Fruit fly (Drosophila melanogaster) whole organism, embryonic: Measurements from ENCODE around the gene IKKepsilon.

Source experiments
- Asciz ChIP-seq: fragments of 200-800 bp; sonication (Bioruptor generic); optimal IDR thresholded peaks from 2 replicates; lab custom pipeline; 2017; ENCODE audit warnings: missing biosample characterization, mild to moderate bottlenecking, missing genetic modification characterization, missing genetic modification reagents
- CG10274 ChIP-seq: fragments of 200-800 bp; sonication (Bioruptor generic); optimal IDR thresholded peaks from 3 replicates; lab custom pipeline; 2017; ENCODE audit warnings: missing biosample characterization, mild to moderate bottlenecking, missing genetic modification characterization
- CG1233 ChIP-seq: fragments of 200-800 bp; sonication (Bioruptor generic); optimal IDR thresholded peaks from 4 replicates; lab custom pipeline; 2018; ENCODE audit warnings: missing biosample characterization, mild to moderate bottlenecking, missing genetic modification characterization
- CG12659 ChIP-seq: fragments of 200-800 bp; sonication (Bioruptor generic); optimal IDR thresholded peaks from 3 replicates; lab custom pipeline; 2017; ENCODE audit warnings: mild to moderate bottlenecking, missing biosample characterization, missing genetic modification reagents, missing genetic modification characterization
- CG13624 ChIP-seq: fragments of 200-800 bp; sonication (Bioruptor generic); optimal IDR thresholded peaks from 2 replicates; lab custom pipeline; 2016; ENCODE audit warnings: missing biosample characterization, missing genetic modification characterization
- CG13894 ChIP-seq: fragments of 200-800 bp; sonication (Bioruptor generic); optimal IDR thresholded peaks from 3 replicates; lab custom pipeline; 2018; ENCODE audit warnings: missing biosample characterization, mild to moderate bottlenecking, missing genetic modification characterization, moderate library complexity
- CG14050 ChIP-seq: fragments of 200-800 bp; sonication (Bioruptor generic); IDR thresholded peaks from 3 replicates; pipeline ENCODE4 v1.3.6; 2022; ENCODE audit warnings: missing biosample characterization, missing genetic modification characterization
- CG15479 ChIP-seq: fragments of 200-800 bp; sonication (Bioruptor generic); optimal IDR thresholded peaks from 3 replicates; lab custom pipeline; 2019; ENCODE audit warnings: missing biosample characterization, mild to moderate bottlenecking, missing genetic modification characterization, moderate library complexity
- CG16815 ChIP-seq: fragments of 200-800 bp; sonication (Bioruptor generic); optimal IDR thresholded peaks from 3 replicates; lab custom pipeline; 2017; ENCODE audit warnings: missing biosample characterization, mild to moderate bottlenecking, missing genetic modification characterization
- CG32767 ChIP-seq: fragments of 200-800 bp; sonication (Bioruptor generic); IDR thresholded peaks from 2 replicates; pipeline ENCODE4 v1.3.6; 2022; ENCODE audit warnings: missing biosample characterization, missing genetic modification characterization
- CG3847 ChIP-seq: fragments of 200-800 bp; sonication (Bioruptor generic); IDR thresholded peaks from 2 replicates; pipeline ENCODE4 v1.3.6; 2022; ENCODE audit warnings: missing biosample characterization, missing genetic modification characterization
- CG3995 ChIP-seq: fragments of 200-800 bp; sonication (Bioruptor generic); optimal IDR thresholded peaks from 3 replicates; lab custom pipeline; 2016; ENCODE audit warnings: missing biosample characterization, missing genetic modification characterization
- CG4328 ChIP-seq: fragments of 200-800 bp; sonication (Bioruptor generic); optimal IDR thresholded peaks from 3 replicates; lab custom pipeline; 2017; ENCODE audit warnings: missing biosample characterization, missing genetic modification reagents, missing genetic modification characterization
- CG43689 ChIP-seq: fragments of 200-800 bp; sonication (Bioruptor generic); IDR thresholded peaks from 2 replicates; pipeline ENCODE4 v1.3.6; 2022; ENCODE audit warnings: missing biosample characterization, missing genetic modification characterization
- CG4617 ChIP-seq: fragments of 200-800 bp; sonication (Bioruptor generic); optimal IDR thresholded peaks from 3 replicates; lab custom pipeline; 2016; ENCODE audit warnings: missing biosample characterization, missing genetic modification characterization, borderline replicate concordance
- CG4707 ChIP-seq: fragments of 200-800 bp; sonication (Bioruptor generic); optimal IDR thresholded peaks from 2 replicates; lab custom pipeline; 2018; ENCODE audit warnings: missing biosample characterization, mild to moderate bottlenecking, missing genetic modification characterization, moderate library complexity
- CG7839 ChIP-seq: fragments of 200-800 bp; sonication (Bioruptor generic); optimal IDR thresholded peaks from 3 replicates; lab custom pipeline; 2018; ENCODE audit warnings: missing biosample characterization, mild to moderate bottlenecking, missing genetic modification characterization, moderate library complexity
- CG7963 ChIP-seq: fragments of 200-800 bp; sonication (Bioruptor generic); IDR thresholded peaks from 3 replicates; pipeline ENCODE4 v1.3.6; 2022; ENCODE audit warnings: missing biosample characterization, missing genetic modification characterization; ENCODE audit not compliant: partially characterized antibody
- CG9215 ChIP-seq: fragments of 200-800 bp; sonication (Bioruptor generic); IDR thresholded peaks from 2 replicates; pipeline ENCODE4 v1.3.6; 2022; ENCODE audit warnings: missing biosample characterization, missing genetic modification characterization
- Dad ChIP-seq: fragments of 200-800 bp; sonication (Bioruptor generic); optimal IDR thresholded peaks from 3 replicates; lab custom pipeline; 2016; ENCODE audit warnings: missing biosample characterization, missing genetic modification characterization
- Deaf1 ChIP-seq: fragments of 200-800 bp; optimal IDR thresholded peaks from 3 replicates; lab custom pipeline; 2019; ENCODE audit warnings: missing biosample characterization, mild to moderate bottlenecking, missing genetic modification characterization, moderate library complexity
- Eip74EF ChIP-seq, 2 experiments: fragments of 200-800 bp in 1 of 2; fragments of >200 bp in 1 of 2; sonication (Bioruptor generic) in 1 of 2; optimal IDR thresholded peaks; 2 replicates each; lab custom pipeline; 2017 to 2019; ENCODE audit warnings: missing biosample characterization in 2 of 2, missing genetic modification characterization in 2 of 2, mild to moderate bottlenecking in 1 of 2, moderate library complexity in 1 of 2
- Elba2 ChIP-seq: fragments of 200-800 bp; sonication (Bioruptor generic); optimal IDR thresholded peaks from 3 replicates; lab custom pipeline; 2016; ENCODE audit warnings: missing biosample characterization, missing genetic modification characterization
- Fer3 ChIP-seq: fragments of 200-800 bp; sonication (Bioruptor generic); optimal IDR thresholded peaks from 2 replicates; lab custom pipeline; 2018; ENCODE audit warnings: missing biosample characterization, mild to moderate bottlenecking, missing genetic modification characterization, moderate library complexity
- Jarid2 ChIP-seq: fragments of 200-800 bp; sonication (Bioruptor generic); optimal IDR thresholded peaks from 3 replicates; lab custom pipeline; 2017; ENCODE audit warnings: mild to moderate bottlenecking, missing biosample characterization, missing genetic modification reagents, missing genetic modification characterization
- Lim3 ChIP-seq: fragments of 200-800 bp; sonication (Bioruptor generic); IDR thresholded peaks from 2 replicates; pipeline ENCODE4 v1.3.6; 2022; ENCODE audit warnings: missing biosample characterization, missing genetic modification characterization
- Pdp1 ChIP-seq, 2 experiments: fragments of 200-800 bp; sonication (Bioruptor generic); optimal IDR thresholded peaks; 3 replicates each; lab custom pipeline; 2016; ENCODE audit warnings: missing biosample characterization in 2 of 2, missing genetic modification characterization in 2 of 2, mild to moderate bottlenecking in 1 of 2, moderate library complexity in 1 of 2
- Rx ChIP-seq: fragments of 200-800 bp; sonication (Bioruptor generic); IDR thresholded peaks from 2 replicates; pipeline ENCODE4 v1.3.6; 2022; ENCODE audit warnings: missing biosample characterization, missing genetic modification characterization
- Six4 ChIP-seq: fragments of 200-800 bp; sonication (Bioruptor generic); optimal IDR thresholded peaks from 2 replicates; lab custom pipeline; 2016; ENCODE audit warnings: missing biosample characterization, missing genetic modification characterization
- Sox100B ChIP-seq: fragments of 200-800 bp; sonication (Bioruptor generic); optimal IDR thresholded peaks from 3 replicates; lab custom pipeline; 2018; ENCODE audit warnings: missing biosample characterization, mild to moderate bottlenecking, missing genetic modification characterization
- Sox102F ChIP-seq: fragments of 200-800 bp; sonication (Bioruptor generic); optimal IDR thresholded peaks from 2 replicates; lab custom pipeline; 2018; ENCODE audit warnings: missing biosample characterization, mild to moderate bottlenecking, missing genetic modification characterization, moderate library complexity
- Taf1 ChIP-seq: fragments of 200-800 bp; sonication (Bioruptor generic); IDR thresholded peaks from 2 replicates; pipeline ENCODE4 v1.3.6; 2022; ENCODE audit warnings: missing biosample characterization, missing genetic modification characterization
- ab ChIP-seq: fragments of 200-800 bp; sonication (Bioruptor generic); optimal IDR thresholded peaks from 2 replicates; lab custom pipeline; 2016; ENCODE audit warnings: missing biosample characterization, missing genetic modification characterization
- bab2 ChIP-seq: fragments of 200-800 bp; sonication (Bioruptor generic); optimal IDR thresholded peaks from 2 replicates; lab custom pipeline; 2016; ENCODE audit warnings: missing biosample characterization, missing genetic modification characterization
- chif ChIP-seq, 2 experiments: fragments of 200-800 bp; sonication (Bioruptor generic); optimal IDR thresholded peaks; 3 replicates each; lab custom pipeline; 2016; ENCODE audit warnings: missing biosample characterization in 2 of 2, missing genetic modification characterization in 2 of 2
- croc ChIP-seq: fragments of 200-800 bp; sonication (Bioruptor generic); conservative IDR thresholded peaks from 3 replicates; pipeline ENCODE4 v1.3.6; 2022; ENCODE audit warnings: missing biosample characterization, missing genetic modification characterization
- dpn ChIP-seq, 2 experiments: fragments of 200-800 bp; sonication (Bioruptor generic); optimal IDR thresholded peaks; 3 replicates each; lab custom pipeline; 2016; ENCODE audit warnings: missing biosample characterization in 2 of 2, missing genetic modification characterization in 2 of 2
- esg ChIP-seq: fragments of 200-800 bp; sonication (Bioruptor generic); conservative IDR thresholded peaks from 2 replicates; pipeline ENCODE4 v1.3.6; 2022; ENCODE audit warnings: missing biosample characterization, missing genetic modification characterization
- gro ChIP-seq: fragments of 200-800 bp; sonication (Bioruptor generic); optimal IDR thresholded peaks from 2 replicates; lab custom pipeline; 2016; ENCODE audit warnings: missing biosample characterization, missing genetic modification characterization
- her ChIP-seq: fragments of 200-800 bp; sonication (Bioruptor generic); optimal IDR thresholded peaks from 2 replicates; lab custom pipeline; 2016; ENCODE audit warnings: missing biosample characterization, missing genetic modification characterization
- jigr1 ChIP-seq: fragments of 200-800 bp; sonication (Bioruptor generic); IDR thresholded peaks from 3 replicates; pipeline ENCODE4 v1.3.6; 2022; ENCODE audit warnings: missing biosample characterization, missing genetic modification characterization
- kah ChIP-seq: fragments of 200-800 bp; sonication (Bioruptor generic); optimal IDR thresholded peaks from 2 replicates; lab custom pipeline; 2018; ENCODE audit warnings: missing biosample characterization, mild to moderate bottlenecking, missing genetic modification characterization
- maf-S ChIP-seq: fragments of 200-800 bp; sonication (Bioruptor generic); optimal IDR thresholded peaks from 2 replicates; lab custom pipeline; 2016; ENCODE audit warnings: missing biosample characterization, missing genetic modification characterization
- nau ChIP-seq: fragments of 200-800 bp; sonication (Bioruptor generic); optimal IDR thresholded peaks from 3 replicates; lab custom pipeline; 2017; ENCODE audit warnings: missing biosample characterization, mild to moderate bottlenecking, missing genetic modification characterization, missing genetic modification reagents
- peb ChIP-seq: fragments of 200-800 bp; sonication (Bioruptor generic); IDR thresholded peaks from 2 replicates; pipeline ENCODE4 v1.3.6; 2022; ENCODE audit warnings: missing biosample characterization, missing genetic modification characterization
- ranshi ChIP-seq: fragments of 200-800 bp; sonication (Bioruptor generic); IDR thresholded peaks from 2 replicates; pipeline ENCODE4 v1.3.6; 2022; ENCODE audit warnings: missing biosample characterization, missing genetic modification characterization
- repo ChIP-seq: fragments of 200-800 bp; sonication (Bioruptor generic); optimal IDR thresholded peaks from 2 replicates; lab custom pipeline; 2016; ENCODE audit warnings: missing biosample characterization, missing genetic modification characterization
- seq ChIP-seq: fragments of 200-800 bp; sonication (Bioruptor generic); IDR thresholded peaks from 2 replicates; pipeline ENCODE4 v1.3.6; 2022; ENCODE audit warnings: missing biosample characterization, missing genetic modification characterization
- trem ChIP-seq: fragments of 200-800 bp; optimal IDR thresholded peaks from 3 replicates; lab custom pipeline; 2019; ENCODE audit warnings: missing biosample characterization, mild to moderate bottlenecking, missing genetic modification characterization, moderate library complexity
- wek ChIP-seq: fragments of 200-800 bp; sonication (Bioruptor generic); optimal IDR thresholded peaks from 3 replicates; lab custom pipeline; 2018; ENCODE audit warnings: missing biosample characterization, mild to moderate bottlenecking, missing genetic modification characterization, moderate library complexity
- wor ChIP-seq: fragments of 200-800 bp; sonication (Bioruptor generic); IDR thresholded peaks from 2 replicates; pipeline ENCODE4 v1.3.6; 2022; ENCODE audit warnings: missing biosample characterization, missing genetic modification characterization

The IKKepsilon gene

dm6 chr2L:20656110-20656509, 19.7 kb upstream of the IKKepsilon start, which contains the start of the genes brun and CG2614 (continued):
- TF ChIP-seq dpn (GFP tag; optimal IDR thresholded peaks at IDR 0.05; lab: Kevin White, UChicago) (peak; percentile 79), Lim3 (GFP tag; lab: Robert Waterston, UW) (no peak), CG4328 (GFP tag; lab: Kevin White, UChicago) (peak; percentile 24), Eip74EF (GFP tag; optimal IDR thresholded peaks at IDR 0.05; lab: Kevin White, UChicago) (no peak), Asciz (GFP tag; lab: Kevin White, UChicago) (no peak), Elba2 (peak; percentile 99), kah (GFP tag; lab: Kevin White, UChicago) (no peak), Rx (no peak), CG32767 (peak; percentile 46; the same call in 1 of the 2 replicates), CG16815 (peak; percentile 38), Taf1 (0 out of 2 replicates have a peak, but pooled peaks have one; percentile 7), nau (no peak), CG43689 (no peak), ab (no peak), Dad (peak; percentile 74), her (GFP tag; lab: Kevin White, UChicago) (peak; percentile 5), repo (GFP tag; lab: Kevin White, UChicago) (peak; percentile 23), Deaf1 (tag; lab: Kevin White, UChicago) (no peak), CG13624 (GFP tag; lab: Kevin White, UChicago) (peak; percentile 69), gro (GFP tag; lab: Kevin White, UChicago) (no peak), CG4707 (GFP tag; lab: Kevin White, UChicago) (no peak), CG10274 (GFP tag; lab: Kevin White, UChicago) (no peak), CG13894 (tag; lab: Kevin White, UChicago) (no peak), CG14050 (GFP tag; lab: Robert Waterston, UW) (peak; percentile 61; the same call in 1 of the 3 replicates), CG7963 (GFP tag; lab: Robert Waterston, UW) (peak; percentile 49; the same call in 1 of the 3 replicates), ranshi (GFP tag; lab: Robert Waterston, UW) (no peak; the same call in 1 of the 2 replicates), CG4617 (GFP tag; lab: Kevin White, UChicago) (peak; percentile 95), chif (GFP tag; optimal IDR thresholded peaks at IDR 0.05; lab: Kevin White, UChicago) (peak; percentile 23 to 72), CG3847 (GFP tag; lab: Robert Waterston, UW) (peak; percentile 85), peb (GFP tag; lab: Robert Waterston, UW) (peak; percentile 26; the same call in 1 of the 2 replicates), Six4 (GFP tag; lab: Kevin White, UChicago) (peak; percentile 1), Sox100B (no peak), maf-S (peak; percentile 65), CG12659 (peak; percentile 82), CG1233 (GFP tag; lab: Kevin White, UChicago) (no peak), CG7839 (tag; lab: Kevin White, UChicago) (no peak), Pdp1 (GFP tag; optimal IDR thresholded peaks at IDR 0.05; lab: Kevin White, UChicago) (peak in 1 of 2 experiments; percentile 81), trem (tag; lab: Kevin White, UChicago) (peak; percentile 80), CG9215 (GFP tag; lab: Robert Waterston, UW) (peak; percentile 97), Sox102F (GFP tag; lab: Kevin White, UChicago) (no peak), esg (peak; percentile 74), Fer3 (tag; lab: Kevin White, UChicago) (no peak), CG15479 (GFP tag; lab: Kevin White, UChicago) (no peak), seq (GFP tag; lab: Robert Waterston, UW) (no peak), jigr1 (GFP tag; lab: Robert Waterston, UW) (no peak), wek (GFP tag; lab: Kevin White, UChicago) (no peak), Jarid2 (GFP tag; lab: Kevin White, UChicago) (no peak), CG3995 (GFP tag; lab: Kevin White, UChicago) (peak; percentile 73), croc (GFP tag; lab: Robert Waterston, UW) (no peak; the same call in 2 of the 3 replicates), bab2 (GFP tag; lab: Kevin White, UChicago) (peak; percentile 75), wor (GFP tag; lab: Robert Waterston, UW) (peak; percentile 58)
